Worm (Caenorhabditis elegans): ENCODE data around the gene ace-4.

ce11 chrII:14237245-14237806 is 39.5 kb downstream of the ace-4 start:
- TF ChIP-seq nhr-84 (tag; optimal IDR thresholded peaks at IDR 0.05) = no peak
- no peak for TF ChIP-seq nhr-12 (tag; optimal IDR thresholded peaks at IDR 0.05)
- no peak for TF ChIP-seq ceh-90 (tag; optimal IDR thresholded peaks at IDR 0.05)
- TF ChIP-seq fkh-10 (GFP tag; optimal IDR thresholded peaks at IDR 0.05) = no peak
- no peak for TF ChIP-seq pqm-1 (tag; optimal IDR thresholded peaks at IDR 0.05)
- TF ChIP-seq nhr-11 (tag; optimal IDR thresholded peaks at IDR 0.05) = no peak
- no peak for TF ChIP-seq ama-1 (optimal IDR thresholded peaks at IDR 0.05)
- no peak for TF ChIP-seq unc-62 (GFP tag; optimal IDR thresholded peaks at IDR 0.05)
- TF ChIP-seq nhr-19 (GFP tag; conservative IDR thresholded peaks at IDR 0.05) = no peak
- no peak for TF ChIP-seq pag-3 (tag; optimal IDR thresholded peaks at IDR 0.05; ENCODE audit: borderline replicate concordance, insufficient read depth)
- no peak for TF ChIP-seq ceh-82 (tag; optimal IDR thresholded peaks at IDR 0.05)
- no peak for TF ChIP-seq tlp-1 (tag; optimal IDR thresholded peaks at IDR 0.05)
- no peak for TF ChIP-seq tbx-2 (tag; optimal IDR thresholded peaks at IDR 0.05)

Measured in whole organism, L1 larva.